Worm (Caenorhabditis elegans): ENCODE results near the gene fbxb-85.

ce11 chrIII:10881996-10882395, 33.2 kb upstream of the fbxb-85 start:
- TF ChIP-seq ama-1 (optimal IDR thresholded peaks at IDR 0.05): no peak
- TF ChIP-seq sea-1 (GFP tag; conservative IDR thresholded peaks at IDR 0.05): no peak

Data from whole organism, early embryonic.